Worm (Caenorhabditis elegans) whole organism, young adult: ENCODE results near the gene cpt-5.

Experiments
- F23B12.7 ChIP-seq: sonication (generic microtip); optimal IDR thresholded peaks from 2 replicates; lab custom pipeline; 2017; ENCODE audit warnings: missing genetic modification characterization, mild to moderate bottlenecking, missing compliant biosample characterization, antibody characterized with exemption, moderate library complexity; ENCODE audit not compliant: insufficient read depth
- ama-1 ChIP-seq, 3 experiments: fragments of 150-350 bp in 1 of 3; sonication (generic microtip) in 2 of 3; optimal IDR thresholded peaks; 2 replicates each; lab custom pipeline; 2014 to 2018; ENCODE audit warnings: missing biosample characterization in 2 of 3, missing genetic modification characterization in 2 of 3, missing genetic modification reagents in 2 of 3
- lsy-27 ChIP-seq: sonication (generic microtip); optimal IDR thresholded peaks from 2 replicates; lab custom pipeline; 2017; ENCODE audit warnings: missing genetic modification characterization, mild to moderate bottlenecking, missing compliant biosample characterization, antibody characterized with exemption, missing genotype, borderline replicate concordance; ENCODE audit not compliant: insufficient read depth
- nfya-1 ChIP-seq: sonication (generic microtip); optimal IDR thresholded peaks from 2 replicates; lab custom pipeline; 2017; ENCODE audit warnings: antibody characterized with exemption, missing compliant biosample characterization, missing genetic modification characterization, borderline replicate concordance; ENCODE audit not compliant: insufficient read depth
- unc-62 ChIP-seq: fragments of 150-350 bp; optimal IDR thresholded peaks from 2 replicates; lab custom pipeline; 2014; ENCODE audit warnings: missing biosample characterization, missing genetic modification reagents, missing genetic modification characterization

DNA sequence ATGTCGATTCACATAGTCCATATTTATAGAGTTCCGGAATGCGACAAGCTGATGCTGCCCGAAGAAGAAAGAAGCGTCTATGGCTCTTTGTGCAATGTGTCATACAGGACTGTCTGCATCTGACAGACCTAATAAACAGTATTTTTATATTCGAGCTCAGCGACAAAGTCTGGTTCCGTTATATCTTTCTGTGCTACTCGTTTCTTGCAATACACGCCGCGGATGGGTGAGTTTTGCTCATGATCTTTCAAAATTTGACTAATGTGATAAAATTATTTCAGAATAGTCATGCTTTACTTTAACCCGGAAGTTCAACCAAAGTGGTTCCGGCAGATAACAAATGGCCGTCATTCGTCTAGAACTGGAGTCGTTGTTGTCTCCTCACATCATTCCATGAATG lies 9.3 kb upstream of the cpt-5 start:
- TF ChIP-seq lsy-27 (no peak), nfya-1 (no peak), F23B12.7 (no peak), ama-1 (optimal IDR thresholded peaks at IDR 0.05; lab: Kevin White, UChicago) (no peak), ama-1 (GFP tag; optimal IDR thresholded peaks at IDR 0.05; lab: Kevin White, UChicago) (no peak), unc-62 (GFP tag; lab: Kevin White, UChicago) (no peak)
